Worm (Caenorhabditis elegans) whole organism, L2 larva: ENCODE results near the gene C25G4.7.
A peak's percentile ranks its signal among the peaks of the same experiment; 100 is the strongest.

Experiments used
- C34F6.9 ChIP-seq: fragments of 150-350 bp; optimal IDR thresholded peaks from 2 replicates; lab custom pipeline; 2014; ENCODE audit warnings: missing biosample characterization, missing genetic modification characterization
- F13H6.1 ChIP-seq: sonication (generic microtip); optimal IDR thresholded peaks from 2 replicates; lab custom pipeline; 2016; ENCODE audit warnings: missing genetic modification characterization, missing compliant biosample characterization
- R02D3.7 ChIP-seq: fragments of 150-350 bp; optimal IDR thresholded peaks from 2 replicates; lab custom pipeline; 2014; ENCODE audit warnings: missing biosample characterization, missing genetic modification characterization
- ZK546.5 ChIP-seq: sonication (generic microtip); optimal IDR thresholded peaks from 2 replicates; lab custom pipeline; 2017; ENCODE audit warnings: missing biosample characterization, missing genetic modification characterization
- alr-1 ChIP-seq: fragments of 150-350 bp; optimal IDR thresholded peaks from 2 replicates; lab custom pipeline; 2014; ENCODE audit warnings: missing biosample characterization, missing genetic modification characterization
- aly-2 ChIP-seq: fragments of 150-350 bp; optimal IDR thresholded peaks from 2 replicates; lab custom pipeline; 2014; ENCODE audit warnings: missing biosample characterization, missing genetic modification characterization
- blmp-1 ChIP-seq: sonication (generic microtip); optimal IDR thresholded peaks from 2 replicates; lab custom pipeline; 2017; ENCODE audit warnings: missing genetic modification characterization, mild to moderate bottlenecking, missing compliant biosample characterization, antibody characterized with exemption, moderate library complexity; ENCODE audit not compliant: insufficient read depth
- ceh-82 ChIP-seq: fragments of 150-350 bp; optimal IDR thresholded peaks from 2 replicates; lab custom pipeline; 2014; ENCODE audit warnings: missing biosample characterization, missing genetic modification characterization
- crh-2 ChIP-seq: sonication (generic microtip); optimal IDR thresholded peaks from 2 replicates; lab custom pipeline; 2017; ENCODE audit warnings: missing biosample characterization, missing genetic modification characterization
- dmd-4 ChIP-seq: sonication (generic microtip); optimal IDR thresholded peaks from 2 replicates; lab custom pipeline; 2017; ENCODE audit warnings: missing biosample characterization, missing genetic modification characterization
- egl-27 ChIP-seq: sonication (generic microtip); optimal IDR thresholded peaks from 3 replicates; lab custom pipeline; 2017; ENCODE audit warnings: missing biosample characterization, missing genetic modification reagents, missing genetic modification characterization
- elt-3 ChIP-seq: sonication (generic microtip); optimal IDR thresholded peaks from 2 replicates; lab custom pipeline; 2017; ENCODE audit warnings: missing biosample characterization, missing genetic modification characterization
- fos-1 ChIP-seq: fragments of 150-350 bp; optimal IDR thresholded peaks from 2 replicates; lab custom pipeline; 2014; ENCODE audit warnings: missing biosample characterization, missing genetic modification characterization
- lin-13 ChIP-seq: fragments of 150-350 bp; optimal IDR thresholded peaks from 2 replicates; lab custom pipeline; 2014; ENCODE audit warnings: missing biosample characterization, missing genetic modification reagents, missing genetic modification characterization
- lin-39 ChIP-seq: fragments of 150-350 bp; optimal IDR thresholded peaks from 2 replicates; lab custom pipeline; 2014; ENCODE audit warnings: missing biosample characterization, missing genetic modification reagents, missing genetic modification characterization
- lsy-2 ChIP-seq, 2 experiments: fragments of 150-350 bp in 1 of 2; sonication (generic microtip) in 1 of 2; optimal IDR thresholded peaks; 2 replicates each; lab custom pipeline; 2014 to 2017; ENCODE audit warnings: missing biosample characterization in 2 of 2, missing genetic modification characterization in 2 of 2
- mbf-1 ChIP-seq: sonication (generic microtip); optimal IDR thresholded peaks from 2 replicates; lab custom pipeline; 2017; ENCODE audit warnings: missing biosample characterization, missing genetic modification characterization
- mdl-1 ChIP-seq, 2 experiments: fragments of 150-350 bp in 1 of 2; sonication (generic microtip) in 1 of 2; optimal IDR thresholded peaks; 2 replicates each; lab custom pipeline; 2017; ENCODE audit warnings: missing biosample characterization in 2 of 2, missing genetic modification characterization in 2 of 2
- nhr-10 ChIP-seq: sonication (generic microtip); optimal IDR thresholded peaks from 2 replicates; lab custom pipeline; 2017; ENCODE audit warnings: missing biosample characterization, missing genetic modification characterization
- nhr-129 ChIP-seq: fragments of 150-350 bp; optimal IDR thresholded peaks from 2 replicates; lab custom pipeline; 2014; ENCODE audit warnings: missing biosample characterization, missing genetic modification characterization
- nhr-23 ChIP-seq: fragments of 150-350 bp; optimal IDR thresholded peaks from 2 replicates; lab custom pipeline; 2014; ENCODE audit warnings: missing biosample characterization, missing genetic modification reagents, missing genetic modification characterization
- nhr-237 ChIP-seq: fragments of 150-350 bp; optimal IDR thresholded peaks from 2 replicates; lab custom pipeline; 2014; ENCODE audit warnings: missing biosample characterization, missing genetic modification characterization
- nhr-6 ChIP-seq: fragments of 150-350 bp; optimal IDR thresholded peaks from 2 replicates; lab custom pipeline; 2014; ENCODE audit warnings: missing biosample characterization, missing genetic modification characterization
- nhr-77 ChIP-seq: fragments of 150-350 bp; optimal IDR thresholded peaks from 2 replicates; lab custom pipeline; 2014; ENCODE audit warnings: missing biosample characterization, missing genetic modification characterization
- peb-1 ChIP-seq: fragments of 150-350 bp; optimal IDR thresholded peaks from 2 replicates; lab custom pipeline; 2014; ENCODE audit warnings: missing biosample characterization, missing genetic modification characterization
- sma-3 ChIP-seq: sonication (generic microtip); optimal IDR thresholded peaks from 2 replicates; lab custom pipeline; 2016; ENCODE audit warnings: missing genetic modification reagents, missing genetic modification characterization, missing compliant biosample characterization
- sma-9 ChIP-seq, 2 experiments: fragments of 150-350 bp in 1 of 2; sonication (generic microtip) in 1 of 2; optimal IDR thresholded peaks; 2 replicates each; lab custom pipeline; 2014 to 2016; ENCODE audit warnings: missing genetic modification characterization in 2 of 2, mild to moderate bottlenecking in 1 of 2, missing biosample characterization in 1 of 2, missing compliant biosample characterization in 1 of 2, missing genetic modification reagents in 1 of 2, moderate library complexity in 1 of 2
- snpc-4 ChIP-seq: fragments of 150-350 bp; optimal IDR thresholded peaks from 2 replicates; lab custom pipeline; 2014; ENCODE audit warnings: missing biosample characterization, missing genetic modification characterization
- unc-39 ChIP-seq: fragments of 150-350 bp; optimal IDR thresholded peaks from 2 replicates; lab custom pipeline; 2014; ENCODE audit warnings: missing biosample characterization, missing genetic modification characterization
- unc-62 ChIP-seq: fragments of 150-350 bp; optimal IDR thresholded peaks from 2 replicates; lab custom pipeline; 2014; ENCODE audit warnings: missing biosample characterization, missing genetic modification reagents, missing genetic modification characterization
- zag-1 ChIP-seq: fragments of 150-350 bp; optimal IDR thresholded peaks from 2 replicates; lab custom pipeline; 2014; ENCODE audit warnings: missing biosample characterization, missing genetic modification characterization
- ztf-1 ChIP-seq: fragments of 200-800 bp; sonication (Bioruptor generic); conservative IDR thresholded peaks from 2 replicates; pipeline ENCODE4 v1.3.6; 2022; ENCODE audit warnings: missing genetic modification characterization, missing compliant biosample characterization
- ztf-11 ChIP-seq: sonication (generic microtip); optimal IDR thresholded peaks from 2 replicates; lab custom pipeline; 2017; ENCODE audit warnings: missing biosample characterization, missing genetic modification characterization
- ztf-4 ChIP-seq: fragments of 150-350 bp; optimal IDR thresholded peaks from 2 replicates; lab custom pipeline; 2014; ENCODE audit warnings: missing biosample characterization, missing genetic modification characterization

C25G4.7 gene

ce11 chrIV:12435442-12435841, 21.3 kb upstream of the C25G4.7 start, which contains the start of gene irg-4:
Gene irg-4, plus strand, starts transcription at chrIV:12435833.
- TF ChIP-seq C34F6.9 (tag; lab: Kevin White, UChicago) = no peak
- TF ChIP-seq blmp-1 (tag; lab: Kevin White, UChicago) = no peak
- no peak for TF ChIP-seq nhr-23 (tag; lab: Kevin White, UChicago)
- no peak for TF ChIP-seq nhr-10
- no peak for TF ChIP-seq unc-62 (GFP tag; lab: Kevin White, UChicago)
- TF ChIP-seq crh-2 = peak; percentile 36
- TF ChIP-seq fos-1 = peak; percentile 83
- no peak for TF ChIP-seq unc-39
- TF ChIP-seq lsy-2 (tag; optimal IDR thresholded peaks at IDR 0.05; lab: Kevin White, UChicago) = no peak
- TF ChIP-seq ceh-82 (tag; lab: Kevin White, UChicago) = no peak
- no peak for TF ChIP-seq egl-27 (tag; lab: Kevin White, UChicago)
- TF ChIP-seq R02D3.7 (tag; lab: Kevin White, UChicago) = no peak

ce11 chrIV:12438359-12438758, 18.4 kb upstream of the C25G4.7 start, which contains the start of gene clec-185:
Gene clec-185, plus strand, starts transcription at chrIV:12438659.
- TF ChIP-seq ztf-4 (tag; lab: Kevin White, UChicago) (no peak), nhr-237 (tag; lab: Kevin White, UChicago) (no peak), nhr-129 (tag; lab: Kevin White, UChicago) (no peak), sma-9 (GFP tag; optimal IDR thresholded peaks at IDR 0.05; lab: Kevin White, UChicago) (no peak), sma-9 (tag; optimal IDR thresholded peaks at IDR 0.05; lab: Kevin White, UChicago) (no peak), ztf-1 (no peak), nhr-6 (tag; lab: Kevin White, UChicago) (no peak), C34F6.9 (tag; lab: Kevin White, UChicago) (no peak), F13H6.1 (tag; lab: Kevin White, UChicago) (no peak), fos-1 (no peak), lin-13 (GFP tag; lab: Kevin White, UChicago) (no peak), nhr-77 (no peak), snpc-4 (tag; lab: Kevin White, UChicago) (no peak), peb-1 (tag; lab: Kevin White, UChicago) (no peak), dmd-4 (tag; lab: Kevin White, UChicago) (no peak), egl-27 (tag; lab: Kevin White, UChicago) (no peak), elt-3 (tag; lab: Kevin White, UChicago) (no peak), nhr-23 (tag; lab: Kevin White, UChicago) (no peak), ztf-11 (tag; lab: Kevin White, UChicago) (no peak), unc-39 (no peak), ZK546.5 (tag; lab: Kevin White, UChicago) (no peak)

ce11 chrIV:12441715-12442114, 15.0 kb upstream of the C25G4.7 start, which contains the start of gene C25G4.17:
Gene C25G4.17, plus strand, starts transcription at chrIV:12442015.
- no peak for TF ChIP-seq nhr-237 (tag; lab: Kevin White, UChicago)
- TF ChIP-seq lin-39 = no peak
- no peak for TF ChIP-seq nhr-129 (tag; lab: Kevin White, UChicago)
- no peak for TF ChIP-seq zag-1
- TF ChIP-seq mdl-1 (tag; optimal IDR thresholded peaks at IDR 0.05; lab: Kevin White, UChicago) = no peak
- TF ChIP-seq aly-2 (tag; lab: Kevin White, UChicago) = no peak
- TF ChIP-seq mbf-1 (tag; lab: Kevin White, UChicago) = no peak
- no peak for TF ChIP-seq nhr-6 (tag; lab: Kevin White, UChicago)
- TF ChIP-seq ztf-4 (tag; lab: Kevin White, UChicago) = no peak
- TF ChIP-seq alr-1 = no peak
- TF ChIP-seq F13H6.1 (tag; lab: Kevin White, UChicago) = no peak
- TF ChIP-seq ZK546.5 (tag; lab: Kevin White, UChicago) = no peak

ce11 chrIV:12443936-12444335, 12.8 kb upstream of the C25G4.7 start, which contains the start of gene C25G4.2:
Gene C25G4.2, minus strand, starts transcription at chrIV:12444035.
- TF ChIP-seq crh-2 (no peak), ztf-1 (no peak), unc-62 (GFP tag; lab: Kevin White, UChicago) (no peak), alr-1 (no peak), nhr-6 (tag; lab: Kevin White, UChicago) (no peak), sma-3 (GFP tag; lab: Kevin White, UChicago) (no peak), snpc-4 (tag; lab: Kevin White, UChicago) (no peak), nhr-237 (tag; lab: Kevin White, UChicago) (no peak)
- TF ChIP-seq, all 48 proteins: peak for 0
